Worm (Caenorhabditis elegans): Measurements from ENCODE around the gene Y59C2A.2.
A peak's percentile ranks its signal among the peaks of the same experiment; 100 is the strongest.

Gene Y59C2A.2

DNA sequence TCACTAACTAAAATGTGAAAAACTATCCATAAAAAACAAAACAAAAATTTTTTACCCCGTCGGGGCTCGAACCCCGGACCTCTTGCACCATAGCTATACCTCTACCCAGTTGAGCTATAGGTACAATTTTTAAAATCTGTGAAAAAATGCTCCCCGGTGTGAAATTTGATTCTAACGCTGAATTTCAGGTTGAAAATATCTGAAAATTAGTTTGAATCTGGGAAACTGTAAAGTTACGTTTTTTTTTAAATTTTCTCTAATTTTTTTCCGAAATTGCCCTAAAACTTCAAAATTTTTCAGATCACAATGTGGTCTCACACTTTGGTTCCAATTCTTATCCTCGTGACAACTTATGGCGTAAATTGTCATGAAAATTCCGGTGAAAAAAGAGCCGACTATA is 3.9 kb upstream of the Y59C2A.2 start, which contains the start of gene Y59C2A.1:
Gene Y59C2A.1, plus strand, starts transcription at position 301 of the 400 bp plus-strand sequence.
- no peak for TF ChIP-seq ceh-34 (tag; optimal IDR thresholded peaks at IDR 0.05)
- no peak for TF ChIP-seq unc-3 (GFP tag; conservative IDR thresholded peaks at IDR 0.05)
- no peak for TF ChIP-seq unc-3 (tag; optimal IDR thresholded peaks at IDR 0.05)
- TF ChIP-seq hlh-6 (tag; optimal IDR thresholded peaks at IDR 0.05): no peak
- no peak for TF ChIP-seq gmeb-2 (tag; optimal IDR thresholded peaks at IDR 0.05)
- no peak for TF ChIP-seq ceh-48 (tag; optimal IDR thresholded peaks at IDR 0.05)
- no peak for TF ChIP-seq hlh-8 (tag; optimal IDR thresholded peaks at IDR 0.05)
- no peak for TF ChIP-seq pag-3 (tag; optimal IDR thresholded peaks at IDR 0.05; ENCODE audit: borderline replicate concordance)
- TF ChIP-seq ceh-6 (GFP tag; optimal IDR thresholded peaks at IDR 0.05): no peak
- TF ChIP-seq K09A11.1 (tag; optimal IDR thresholded peaks at IDR 0.05; ENCODE audit: insufficient read depth): no peak
- TF ChIP-seq dmd-4 (tag; optimal IDR thresholded peaks at IDR 0.05; ENCODE audit: borderline replicate concordance): no peak
- no peak for TF ChIP-seq pha-4 (tag; optimal IDR thresholded peaks at IDR 0.05)
- TF ChIP-seq nhr-11 (tag; optimal IDR thresholded peaks at IDR 0.05): no peak
- no peak for TF ChIP-seq hlh-13 (GFP tag; optimal IDR thresholded peaks at IDR 0.05)
- no peak for TF ChIP-seq ceh-24 (tag; optimal IDR thresholded peaks at IDR 0.05)
- TF ChIP-seq pha-2 (tag; optimal IDR thresholded peaks at IDR 0.05): no peak
- TF ChIP-seq hlh-15 (tag; optimal IDR thresholded peaks at IDR 0.05): no peak
- no peak for TF ChIP-seq zip-5 (tag; optimal IDR thresholded peaks at IDR 0.05)
- no peak for TF ChIP-seq sox-2 (GFP tag; IDR thresholded peaks at IDR 0.05)
- no peak for TF ChIP-seq pax-1 (tag; optimal IDR thresholded peaks at IDR 0.05)

DNA sequence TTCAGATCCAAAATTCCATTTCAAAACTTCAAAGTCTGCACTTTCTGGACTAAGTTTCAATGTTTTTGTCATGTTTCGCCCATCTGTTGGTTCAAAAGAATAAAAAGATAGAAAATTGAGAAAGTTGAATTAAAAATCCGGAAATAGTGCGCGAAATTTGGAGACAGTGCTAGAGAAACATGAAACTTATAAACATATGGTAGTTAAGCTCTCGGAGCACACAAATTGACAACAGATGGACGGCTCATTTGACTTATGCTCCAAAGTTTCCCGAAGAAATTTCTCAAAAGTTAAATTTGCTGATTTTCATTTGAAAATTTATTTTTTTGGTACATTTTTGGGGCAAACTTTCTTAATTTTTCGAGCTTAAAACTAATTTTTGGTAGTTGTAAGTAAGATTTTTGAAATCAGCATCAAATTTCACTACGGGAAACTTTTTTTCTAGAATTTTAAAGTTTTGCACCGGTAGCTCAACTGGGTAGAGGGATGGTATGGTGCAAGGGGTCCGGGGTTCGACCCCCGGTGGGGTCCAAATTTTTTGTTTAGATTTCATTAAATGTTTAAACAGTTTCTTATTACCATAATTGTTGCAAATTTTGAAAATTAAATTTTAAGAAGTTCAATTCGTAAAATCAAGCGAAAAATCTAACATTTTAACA is 2.3 kb upstream of the Y59C2A.2 start:
- TF ChIP-seq hlh-8 (tag; optimal IDR thresholded peaks at IDR 0.05) (peak; percentile 70), dmd-4 (tag; optimal IDR thresholded peaks at IDR 0.05; ENCODE audit: borderline replicate concordance) (no peak), pros-1 (tag; optimal IDR thresholded peaks at IDR 0.05) (no peak)

DNA sequence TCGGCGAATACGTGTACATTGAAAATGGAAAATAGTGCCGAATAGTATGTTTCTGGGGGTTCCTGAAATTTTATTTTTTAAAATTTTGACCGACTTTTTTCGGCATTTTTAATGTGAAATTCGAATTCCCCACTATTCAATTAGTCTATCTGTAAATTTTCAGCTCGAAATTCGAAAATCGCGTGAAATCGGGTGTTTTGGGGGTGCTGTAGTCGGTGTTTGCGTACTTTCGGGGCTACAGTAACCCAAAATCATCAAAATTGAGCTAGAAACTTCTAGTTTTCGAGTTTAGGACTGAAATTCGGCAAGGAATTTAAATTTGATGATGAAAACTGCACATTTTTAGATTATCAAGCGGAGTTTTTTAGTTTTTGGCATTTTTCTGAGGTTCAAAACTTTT is 1.8 kb downstream of the Y59C2A.2 start:
- TF ChIP-seq fax-1 (tag; optimal IDR thresholded peaks at IDR 0.05): no peak
- TF ChIP-seq nhr-232 (tag; optimal IDR thresholded peaks at IDR 0.05): no peak
- no peak for TF ChIP-seq C08G9.2 (tag; optimal IDR thresholded peaks at IDR 0.05)
- TF ChIP-seq sox-2 (GFP tag; IDR thresholded peaks at IDR 0.05): no peak
- TF ChIP-seq pag-3 (tag; optimal IDR thresholded peaks at IDR 0.05; ENCODE audit: borderline replicate concordance): no peak
- no peak for TF ChIP-seq lin-11 (tag; optimal IDR thresholded peaks at IDR 0.05)
- no peak for TF ChIP-seq odd-2 (tag; optimal IDR thresholded peaks at IDR 0.05)
- TF ChIP-seq che-1 (tag; optimal IDR thresholded peaks at IDR 0.05): no peak

DNA sequence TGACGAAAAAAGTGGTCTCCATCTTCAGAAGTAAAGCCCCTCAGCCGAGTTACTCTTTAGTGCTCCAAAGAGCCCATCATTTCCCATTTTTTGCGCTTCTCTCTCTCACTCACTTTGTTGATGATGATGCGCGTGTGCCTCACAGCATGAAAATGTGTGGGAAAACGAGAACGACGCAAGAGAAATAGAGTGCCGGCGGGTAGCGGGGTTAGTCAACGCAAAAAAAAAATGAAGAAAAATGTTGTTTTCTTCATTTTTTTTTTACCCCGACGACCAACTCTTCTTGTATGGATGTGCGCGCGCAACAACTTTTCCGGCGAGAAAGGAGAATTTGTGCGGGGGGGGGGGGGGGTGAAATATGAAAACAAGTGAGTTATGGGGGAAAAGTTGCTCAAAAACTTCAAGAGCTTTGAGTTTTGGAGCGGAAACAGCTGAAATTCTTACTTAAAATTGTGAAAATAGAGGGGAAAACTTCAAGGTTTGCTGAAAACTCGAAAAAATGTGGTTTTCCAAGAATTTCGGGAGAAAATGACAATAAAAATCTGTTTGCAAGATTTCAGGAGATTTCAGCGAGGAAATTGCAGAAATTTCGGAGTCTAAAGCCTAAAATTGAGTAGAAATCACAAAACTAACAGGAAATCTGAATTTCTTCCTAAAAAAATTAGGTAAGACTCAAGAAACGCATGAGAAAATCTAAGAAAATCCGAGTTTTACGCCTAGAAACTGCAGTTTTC is 6.2 kb downstream of the Y59C2A.2 start, which contains the start of gene C33C12.1:
Gene C33C12.1, plus strand, starts transcription at position 684 of the 734 bp plus-strand sequence.
- TF ChIP-seq ceh-18 (tag; optimal IDR thresholded peaks at IDR 0.05) (no peak), unc-42 (tag; optimal IDR thresholded peaks at IDR 0.05) (peak; percentile 50)

DNA sequence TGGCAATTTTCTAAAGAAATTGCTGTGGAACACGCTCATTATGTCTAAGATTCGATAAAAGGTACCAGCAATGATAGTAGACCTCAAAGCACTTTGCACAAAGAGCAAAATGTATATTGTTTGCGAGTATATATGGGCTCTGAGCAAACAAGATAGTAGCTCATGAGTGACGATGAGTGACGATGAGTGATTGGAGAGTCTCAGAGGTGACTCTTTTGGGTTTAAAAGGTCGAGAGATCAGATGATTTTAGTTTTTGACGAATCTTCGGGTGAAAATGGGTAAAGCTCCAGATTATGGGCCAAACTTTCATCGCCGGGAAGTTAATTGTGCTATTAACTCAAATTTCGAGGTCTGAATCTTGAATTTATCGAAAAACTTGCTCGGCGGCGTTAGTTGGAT is 7.2 kb downstream of the Y59C2A.2 start:
- TF ChIP-seq T23F11.4 (GFP tag; optimal IDR thresholded peaks at IDR 0.05) (no peak), che-1 (tag; optimal IDR thresholded peaks at IDR 0.05) (no peak), unc-55 (GFP tag; optimal IDR thresholded peaks at IDR 0.05) (no peak), hlh-6 (tag; optimal IDR thresholded peaks at IDR 0.05) (no peak), sdc-2 (tag; optimal IDR thresholded peaks at IDR 0.05) (no peak), unc-3 (GFP tag; conservative IDR thresholded peaks at IDR 0.05) (no peak), unc-3 (tag; optimal IDR thresholded peaks at IDR 0.05) (no peak), K02D7.2 (tag; optimal IDR thresholded peaks at IDR 0.05) (no peak)

All from whole organism, late embryonic.